Worm (Caenorhabditis elegans) whole organism, mixed stage, embryonic: Measurements from ENCODE around the gene C27B7.6.

Source experiments
- nhr-12 ChIP-seq: fragments of 150-350 bp; optimal IDR thresholded peaks from 2 replicates; lab custom pipeline; 2014; ENCODE audit warnings: missing biosample characterization, missing genetic modification characterization
- nhr-28 ChIP-seq: fragments of 150-350 bp; optimal IDR thresholded peaks from 2 replicates; lab custom pipeline; 2014; ENCODE audit warnings: missing biosample characterization, missing genetic modification characterization
- sptf-1 ChIP-seq: sonication (generic microtip); optimal IDR thresholded peaks from 2 replicates; lab custom pipeline; 2017; ENCODE audit warnings: mild to moderate bottlenecking, missing genetic modification characterization, moderate library complexity, missing compliant biosample characterization
- unc-120 ChIP-seq: sonication (generic microtip); optimal IDR thresholded peaks from 2 replicates; lab custom pipeline; 2017; ENCODE audit warnings: missing genetic modification characterization, missing compliant biosample characterization; ENCODE audit not compliant: poor library complexity, severe bottlenecking
- unc-39 ChIP-seq: fragments of 150-350 bp; optimal IDR thresholded peaks from 2 replicates; lab custom pipeline; 2014; ENCODE audit warnings: missing biosample characterization, missing genetic modification characterization
- zip-8 ChIP-seq: fragments of 150-350 bp; optimal IDR thresholded peaks from 2 replicates; lab custom pipeline; 2014; ENCODE audit warnings: missing biosample characterization, missing genetic modification characterization

DNA sequence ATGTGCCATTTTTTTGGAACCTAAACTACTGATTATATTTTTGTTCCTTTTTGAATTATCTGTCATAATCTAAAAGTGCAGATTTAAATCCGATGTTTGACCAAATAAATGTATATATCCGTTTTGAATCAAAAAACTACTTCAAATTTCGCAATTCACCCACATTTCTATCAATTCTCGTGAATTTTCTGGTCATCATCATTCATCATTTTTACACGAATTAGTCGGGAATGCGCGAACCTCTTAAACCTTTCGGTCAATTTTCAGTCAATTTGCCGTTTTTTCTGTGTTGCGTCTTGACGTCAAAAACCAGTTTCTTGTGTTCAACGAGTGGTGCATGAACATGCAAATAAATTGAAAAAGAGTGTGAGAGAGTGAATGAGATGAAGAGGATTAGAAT lies 48.0 kb upstream of the C27B7.6 start:
- TF ChIP-seq nhr-28 (tag; lab: Kevin White, UChicago) (no peak), unc-120 (no peak), sptf-1 (tag; lab: Kevin White, UChicago) (no peak), zip-8 (no peak), nhr-12 (tag; lab: Kevin White, UChicago) (no peak), unc-39 (tag; lab: Kevin White, UChicago) (no peak)
